Fruit fly (Drosophila melanogaster): ENCODE results near the gene CG4743.

Gene CG4743

dm6 chr3R:25647577-25648257 is 32.6 kb downstream of the CG4743 start:
- TF ChIP-seq cic (GFP tag; optimal IDR thresholded peaks at IDR 0.05) = peak; percentile 56
- peak; percentile 50 for TF ChIP-seq Hr96 (GFP tag; optimal IDR thresholded peaks at IDR 0.05)
- peak; percentile 3 for TF ChIP-seq CG14711 (tag; optimal IDR thresholded peaks at IDR 0.05)
- TF ChIP-seq pad (GFP tag; optimal IDR thresholded peaks at IDR 0.05) = no peak
- TF ChIP-seq Mnt (GFP tag; optimal IDR thresholded peaks at IDR 0.05) = peak; percentile 33
- TF ChIP-seq bab1 (GFP tag; optimal IDR thresholded peaks at IDR 0.05) = peak; percentile 42
- TF ChIP-seq cnc (optimal IDR thresholded peaks at IDR 0.05) = no peak
- no peak for TF ChIP-seq CG1620 (GFP tag; optimal IDR thresholded peaks at IDR 0.05)
- TF ChIP-seq kay (GFP tag; ENCODE audit: borderline replicate concordance) = peak; percentile 95
- no peak for TF ChIP-seq CG7045 (GFP tag; optimal IDR thresholded peaks at IDR 0.05)
- no peak for TF ChIP-seq Crg-1 (GFP tag; optimal IDR thresholded peaks at IDR 0.05)
- TF ChIP-seq Clk (GFP tag; optimal IDR thresholded peaks at IDR 0.05) = no peak
- peak; percentile 50 for TF ChIP-seq tj (GFP tag; optimal IDR thresholded peaks at IDR 0.05)
- peak; percentile 79 for TF ChIP-seq CG12768 (GFP tag; optimal IDR thresholded peaks at IDR 0.05)
- TF ChIP-seq toe (GFP tag; optimal IDR thresholded peaks at IDR 0.05) = peak; percentile 42
- peak; percentile 41 for TF ChIP-seq CG33017 (tag; optimal IDR thresholded peaks at IDR 0.05)
- peak; percentile 52 for TF ChIP-seq CG11617 (GFP tag; optimal IDR thresholded peaks at IDR 0.05)
- peak; percentile 41 for TF ChIP-seq CG7101 (tag; optimal IDR thresholded peaks at IDR 0.05)
- peak; percentile 49 for TF ChIP-seq ovo (GFP tag; optimal IDR thresholded peaks at IDR 0.05)
- no peak for TF ChIP-seq CG5204 (GFP tag; optimal IDR thresholded peaks at IDR 0.05)

- TF ChIP-seq kay (GFP tag; ENCODE audit: borderline replicate concordance) (no peak), cic (GFP tag; optimal IDR thresholded peaks at IDR 0.05) (peak; percentile 100), bab1 (GFP tag; optimal IDR thresholded peaks at IDR 0.05) (peak; percentile 93), Hr96 (GFP tag; optimal IDR thresholded peaks at IDR 0.05) (peak; percentile 94), CG14711 (tag; optimal IDR thresholded peaks at IDR 0.05) (peak; percentile 83), Crg-1 (GFP tag; optimal IDR thresholded peaks at IDR 0.05) (peak; percentile 94), CG5204 (GFP tag; optimal IDR thresholded peaks at IDR 0.05) (peak; percentile 90), Mnt (GFP tag; optimal IDR thresholded peaks at IDR 0.05) (peak; percentile 90), ovo (GFP tag; optimal IDR thresholded peaks at IDR 0.05) (peak; percentile 86), Clk (GFP tag; optimal IDR thresholded peaks at IDR 0.05) (peak; percentile 86), CG33017 (tag; optimal IDR thresholded peaks at IDR 0.05) (peak; percentile 83), pad (GFP tag; optimal IDR thresholded peaks at IDR 0.05) (peak; percentile 84), CG12768 (GFP tag; optimal IDR thresholded peaks at IDR 0.05) (peak; percentile 91), CG7045 (GFP tag; optimal IDR thresholded peaks at IDR 0.05) (peak; percentile 90), CG1620 (GFP tag; optimal IDR thresholded peaks at IDR 0.05) (peak; percentile 89), toe (GFP tag; optimal IDR thresholded peaks at IDR 0.05) (peak; percentile 96), CG7101 (tag; optimal IDR thresholded peaks at IDR 0.05) (peak; percentile 89), CG11617 (GFP tag; optimal IDR thresholded peaks at IDR 0.05) (peak; percentile 86), tj (GFP tag; optimal IDR thresholded peaks at IDR 0.05) (peak; percentile 61), cnc (optimal IDR thresholded peaks at IDR 0.05) (no peak)
These were observed 33.4 kb downstream of the CG4743 start for dm6 chr3R:25646882-25647518.

dm6 chr3R:25644172-25644571 is 36.2 kb downstream of the CG4743 start:
- TF ChIP-seq CG12768 (GFP tag; optimal IDR thresholded peaks at IDR 0.05) = no peak

- TF ChIP-seq cic (GFP tag; optimal IDR thresholded peaks at IDR 0.05) (no peak), CG14711 (tag; optimal IDR thresholded peaks at IDR 0.05) (peak; percentile 6), bab1 (GFP tag; optimal IDR thresholded peaks at IDR 0.05) (peak; percentile 77), tj (GFP tag; optimal IDR thresholded peaks at IDR 0.05) (peak; percentile 53)
These were observed 39.9 kb downstream of the CG4743 start for dm6 chr3R:25640463-25640862.

dm6 chr3R:25638961-25639360 is 41.4 kb downstream of the CG4743 start:
- TF ChIP-seq Clk (GFP tag; optimal IDR thresholded peaks at IDR 0.05) = no peak
- TF ChIP-seq CG14711 (tag; optimal IDR thresholded peaks at IDR 0.05) = peak; percentile 31
- TF ChIP-seq tj (GFP tag; optimal IDR thresholded peaks at IDR 0.05) = peak; percentile 49
- TF ChIP-seq bab1 (GFP tag; optimal IDR thresholded peaks at IDR 0.05) = peak; percentile 81

dm6 chr3R:25638381-25638780 is 42.0 kb downstream of the CG4743 start:
- no peak for TF ChIP-seq kay (GFP tag; ENCODE audit: borderline replicate concordance)
- TF ChIP-seq pad (GFP tag; optimal IDR thresholded peaks at IDR 0.05) = peak; percentile 93
- no peak for TF ChIP-seq toe (GFP tag; optimal IDR thresholded peaks at IDR 0.05)
- TF ChIP-seq cic (GFP tag; optimal IDR thresholded peaks at IDR 0.05) = no peak

Measured in whole organism, adult.